Fruit fly (Drosophila melanogaster): Measurements from ENCODE around the gene nerfin-1.
A peak's percentile ranks its signal among the peaks of the same experiment; 100 is the strongest.

Gene nerfin-1

DNA sequence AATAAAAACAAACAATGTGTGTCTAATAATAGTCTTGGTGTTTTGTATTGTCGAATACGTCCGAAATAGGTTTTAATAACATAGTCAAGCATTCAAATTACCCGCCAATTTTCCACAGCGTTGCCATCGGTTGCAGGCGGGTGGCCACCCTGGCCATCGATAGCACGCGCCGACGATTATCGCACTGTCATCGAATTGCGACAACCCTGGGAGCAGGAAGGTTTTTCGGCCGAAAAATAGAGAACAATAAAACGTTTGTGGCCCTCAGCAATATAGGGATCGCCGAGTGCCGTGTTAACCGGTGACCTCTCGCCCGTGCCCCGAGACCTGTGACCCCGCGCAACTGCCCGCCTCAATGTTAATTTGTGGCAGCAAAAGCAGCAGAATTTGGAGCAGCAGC is 37.2 kb upstream of the nerfin-1 start, which contains the start of gene Usp10 (continued):
- no peak for TF ChIP-seq CG11456 (GFP tag; IDR thresholded peaks at IDR 0.05)
- TF ChIP-seq MBD-R2 (GFP tag; IDR thresholded peaks at IDR 0.05) = peak; percentile 82
- no peak for TF ChIP-seq Mad (GFP tag; optimal IDR thresholded peaks at IDR 0.05)
- TF ChIP-seq chinmo (GFP tag; IDR thresholded peaks at IDR 0.05; ENCODE audit: partially characterized antibody) = peak; percentile 72; the same call in 3 of the 4 replicates
- TF ChIP-seq CG9817 (tag; optimal IDR thresholded peaks at IDR 0.05) = no peak
- TF ChIP-seq CG4282 (GFP tag; optimal IDR thresholded peaks at IDR 0.05) = no peak
- TF ChIP-seq Dref (GFP tag; IDR thresholded peaks at IDR 0.05) = peak; percentile 96
- peak; percentile 30 for TF ChIP-seq CTCF (GFP tag; optimal IDR thresholded peaks at IDR 0.05)
- TF ChIP-seq CG17612 (GFP tag; IDR thresholded peaks at IDR 0.05) = no peak
- no peak for TF ChIP-seq slou (GFP tag; optimal IDR thresholded peaks at IDR 0.05)
- no peak for TF ChIP-seq CG17328 (GFP tag; IDR thresholded peaks at IDR 0.05)
- no peak for TF ChIP-seq CG7786 (GFP tag; optimal IDR thresholded peaks at IDR 0.05)
- TF ChIP-seq CG17568 (GFP tag; optimal IDR thresholded peaks at IDR 0.05) = no peak
- TF ChIP-seq CG2202 (tag; optimal IDR thresholded peaks at IDR 0.05) = no peak
- TF ChIP-seq MTF-1 (GFP tag; optimal IDR thresholded peaks at IDR 0.05; ENCODE audit: borderline replicate concordance) = no peak
- TF ChIP-seq Lpt (GFP tag; optimal IDR thresholded peaks at IDR 0.05) = no peak
- TF ChIP-seq sisA (GFP tag; IDR thresholded peaks at IDR 0.05) = no peak
- TF ChIP-seq disco-r (GFP tag; optimal IDR thresholded peaks at IDR 0.05) = no peak

DNA sequence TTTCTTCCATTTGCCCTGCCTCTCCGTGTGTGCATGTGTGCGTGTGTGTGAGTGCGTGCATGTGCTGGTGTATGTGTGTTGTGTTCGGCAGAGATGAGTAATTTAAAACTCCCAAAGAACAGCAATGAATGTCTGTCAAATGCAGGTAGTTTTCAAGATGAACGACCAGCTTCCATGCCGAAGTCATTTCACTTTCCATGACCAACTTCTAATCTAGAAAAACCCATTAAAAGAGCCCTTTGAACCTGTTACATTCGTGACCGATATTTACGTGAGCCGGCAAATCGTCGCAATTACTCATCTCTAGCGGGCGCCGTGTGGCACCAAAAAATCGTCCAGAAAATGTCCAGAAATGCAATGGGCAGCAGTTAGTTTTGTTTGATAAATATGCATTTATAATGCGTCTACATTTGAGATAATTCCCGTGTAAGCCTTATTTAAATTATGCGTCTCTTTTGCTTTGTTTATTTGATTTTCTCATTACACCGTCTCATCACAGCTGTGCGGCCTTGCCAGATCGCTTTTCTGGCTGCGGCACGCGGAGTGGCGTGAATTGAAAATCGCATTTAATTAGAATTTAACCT is 36.4 kb upstream of the nerfin-1 start:
- TF ChIP-seq mam (GFP tag; optimal IDR thresholded peaks at IDR 0.05) = peak; percentile 62
- TF ChIP-seq CG33557 (GFP tag; optimal IDR thresholded peaks at IDR 0.05) = no peak
- TF ChIP-seq vnd (GFP tag; IDR thresholded peaks at IDR 0.05; ENCODE audit: partially characterized antibody) = peak; percentile 85
- no peak for TF ChIP-seq ttk (GFP tag; IDR thresholded peaks at IDR 0.05)
- peak; percentile 62 for TF ChIP-seq zfh2 (GFP tag; optimal IDR thresholded peaks at IDR 0.05)
- TF ChIP-seq zf30C (GFP tag; optimal IDR thresholded peaks at IDR 0.05) = no peak
- no peak for TF ChIP-seq GATAe (GFP tag; conservative IDR thresholded peaks at IDR 0.05)
- peak in 1 of 2 experiments; percentile 37 for TF ChIP-seq Hr51 (GFP tag; optimal IDR thresholded peaks at IDR 0.05)
- no peak for TF ChIP-seq prd (optimal IDR thresholded peaks at IDR 0.05)
- peak; percentile 69 for TF ChIP-seq prd (GFP tag; IDR thresholded peaks at IDR 0.05)
- no peak for TF ChIP-seq ash1 (GFP tag; optimal IDR thresholded peaks at IDR 0.05)
- peak; percentile 24 for TF ChIP-seq da (GFP tag; optimal IDR thresholded peaks at IDR 0.05)
- TF ChIP-seq CG7786 (GFP tag; optimal IDR thresholded peaks at IDR 0.05) = peak; percentile 40
- no peak for TF ChIP-seq CG17612 (GFP tag; IDR thresholded peaks at IDR 0.05)
- no peak for TF ChIP-seq CG32772 (GFP tag; IDR thresholded peaks at IDR 0.05)
- peak; percentile 14 for TF ChIP-seq chn (GFP tag; optimal IDR thresholded peaks at IDR 0.05)
- no peak for TF ChIP-seq CG10462 (GFP tag; optimal IDR thresholded peaks at IDR 0.05)
- no peak for TF ChIP-seq disco-r (GFP tag; optimal IDR thresholded peaks at IDR 0.05)
- TF ChIP-seq CG34422 (GFP tag; IDR thresholded peaks at IDR 0.05) = peak; percentile 67
- TF ChIP-seq bab2 (GFP tag; optimal IDR thresholded peaks at IDR 0.05) = peak; percentile 38
- TF ChIP-seq CG17568 (GFP tag; optimal IDR thresholded peaks at IDR 0.05) = no peak
- TF ChIP-seq Dek (tag; optimal IDR thresholded peaks at IDR 0.05) = no peak
- TF ChIP-seq insv (GFP tag; optimal IDR thresholded peaks at IDR 0.05) = peak in 1 of 2 experiments; percentile 32
- TF ChIP-seq CG3065 (GFP tag; optimal IDR thresholded peaks at IDR 0.05) = no peak
- TF ChIP-seq abd-A (tag; optimal IDR thresholded peaks at IDR 0.05) = no peak
- no peak for TF ChIP-seq Dip2 (GFP tag; IDR thresholded peaks at IDR 0.05)
- TF ChIP-seq MESR4 (GFP tag; optimal IDR thresholded peaks at IDR 0.05) = no peak
- TF ChIP-seq D19B (GFP tag; optimal IDR thresholded peaks at IDR 0.05) = no peak
- TF ChIP-seq Adf1 (GFP tag; IDR thresholded peaks at IDR 0.05) = no peak
- peak; percentile 10 for TF ChIP-seq repo (GFP tag; optimal IDR thresholded peaks at IDR 0.05)
- peak; percentile 57 for TF ChIP-seq CG6272 (GFP tag; IDR thresholded peaks at IDR 0.05)
- no peak for TF ChIP-seq Nf-YA (GFP tag; IDR thresholded peaks at IDR 0.05)
- TF ChIP-seq Sox102F (GFP tag; optimal IDR thresholded peaks at IDR 0.05) = peak; percentile 7
- peak; percentile 8; the same call in 1 of the 2 replicates for TF ChIP-seq vvl (GFP tag; IDR thresholded peaks at IDR 0.05)
- TF ChIP-seq HLH4C (GFP tag; IDR thresholded peaks at IDR 0.05; ENCODE audit: partially characterized antibody) = peak; percentile 75
- no peak for TF ChIP-seq dmrt11E (tag; optimal IDR thresholded peaks at IDR 0.05)
- no peak for TF ChIP-seq CG18262 (tag; optimal IDR thresholded peaks at IDR 0.05)

All from whole organism, embryonic.